Fruit fly (Drosophila melanogaster) whole organism, adult: ENCODE data around the gene Ttc19.
A peak's percentile ranks its signal among the peaks of the same experiment; 100 is the strongest.

ENCODE experiments used
- CG11617 ChIP-seq: fragments of 200-800 bp; sonication (Bioruptor generic); optimal IDR thresholded peaks from 2 replicates; lab custom pipeline; 2017; ENCODE audit warnings: mild to moderate bottlenecking, missing biosample characterization, missing genetic modification reagents, missing genetic modification characterization
- CG12768 ChIP-seq: fragments of 200-800 bp; sonication (Bioruptor generic); optimal IDR thresholded peaks from 2 replicates; lab custom pipeline; 2017; ENCODE audit warnings: missing biosample characterization, missing genetic modification characterization, mild to moderate bottlenecking, moderate library complexity, missing genetic modification reagents
- CG14711 ChIP-seq: fragments of 200-800 bp; sonication (Bioruptor generic); optimal IDR thresholded peaks from 2 replicates; lab custom pipeline; 2018; ENCODE audit warnings: missing biosample characterization, mild to moderate bottlenecking, missing genetic modification characterization, moderate library complexity
- CG1620 ChIP-seq: fragments of 200-800 bp; sonication (Bioruptor generic); optimal IDR thresholded peaks from 2 replicates; lab custom pipeline; 2016; ENCODE audit warnings: missing biosample characterization, missing genetic modification characterization
- CG33017 ChIP-seq: fragments of 200-800 bp; sonication (Bioruptor generic); optimal IDR thresholded peaks from 2 replicates; lab custom pipeline; 2018; ENCODE audit warnings: missing biosample characterization, mild to moderate bottlenecking, missing genetic modification characterization, moderate library complexity
- CG5204 ChIP-seq: fragments of 200-800 bp; sonication (Bioruptor generic); optimal IDR thresholded peaks from 2 replicates; lab custom pipeline; 2016; ENCODE audit warnings: missing biosample characterization, missing genetic modification characterization
- CG7045 ChIP-seq: fragments of 200-800 bp; sonication (Bioruptor generic); optimal IDR thresholded peaks from 2 replicates; lab custom pipeline; 2017; ENCODE audit warnings: missing biosample characterization, mild to moderate bottlenecking, missing genetic modification characterization
- CG7101 ChIP-seq: fragments of 200-800 bp; sonication (Bioruptor generic); optimal IDR thresholded peaks from 2 replicates; lab custom pipeline; 2018; ENCODE audit warnings: missing biosample characterization, mild to moderate bottlenecking, missing genetic modification characterization, moderate library complexity
- Clk ChIP-seq: fragments of 200-800 bp; sonication (Bioruptor generic); optimal IDR thresholded peaks from 2 replicates; lab custom pipeline; 2017; ENCODE audit warnings: missing biosample characterization, missing genetic modification characterization
- Crg-1 ChIP-seq: fragments of 200-800 bp; sonication (Bioruptor generic); optimal IDR thresholded peaks from 2 replicates; lab custom pipeline; 2016; ENCODE audit warnings: missing biosample characterization, missing genetic modification characterization
- Hr96 ChIP-seq: fragments of 200-800 bp; sonication (Bioruptor generic); optimal IDR thresholded peaks from 2 replicates; lab custom pipeline; 2016; ENCODE audit warnings: missing biosample characterization, missing genetic modification characterization
- Mnt ChIP-seq: fragments of 200-800 bp; sonication (Bioruptor generic); optimal IDR thresholded peaks from 2 replicates; lab custom pipeline; 2016; ENCODE audit warnings: missing biosample characterization, mild to moderate bottlenecking, missing genetic modification characterization
- bab1 ChIP-seq: fragments of 200-800 bp; sonication (Bioruptor generic); optimal IDR thresholded peaks from 3 replicates; lab custom pipeline; 2019; ENCODE audit warnings: missing biosample characterization, mild to moderate bottlenecking, missing genetic modification characterization, moderate library complexity
- cic ChIP-seq: fragments of 200-800 bp; sonication (Bioruptor generic); optimal IDR thresholded peaks from 2 replicates; lab custom pipeline; 2017; ENCODE audit warnings: missing biosample characterization, mild to moderate bottlenecking, missing genetic modification characterization, moderate library complexity
- cnc ChIP-seq, 2 experiments: fragments of >200 bp; optimal IDR thresholded peaks; 2 replicates each; lab custom pipeline; 2017
- kay ChIP-seq: fragments of 200-800 bp; sonication (Bioruptor generic); peaks from one replicate; lab custom pipeline; 2016; ENCODE audit warnings: missing biosample characterization, missing genetic modification characterization, borderline replicate concordance
- ovo ChIP-seq: fragments of 200-800 bp; sonication (Bioruptor generic); optimal IDR thresholded peaks from 2 replicates; lab custom pipeline; 2016; ENCODE audit warnings: missing biosample characterization, missing genetic modification characterization
- pad ChIP-seq: fragments of 200-800 bp; sonication (Bioruptor generic); optimal IDR thresholded peaks from 3 replicates; lab custom pipeline; 2017; ENCODE audit warnings: missing biosample characterization, missing genetic modification characterization, mild to moderate bottlenecking, moderate library complexity, missing genetic modification reagents
- tj ChIP-seq: fragments of 200-800 bp; sonication (Bioruptor generic); optimal IDR thresholded peaks from 3 replicates; lab custom pipeline; 2017; ENCODE audit warnings: missing biosample characterization, mild to moderate bottlenecking, missing genetic modification characterization, moderate library complexity
- toe ChIP-seq: fragments of 200-800 bp; sonication (Bioruptor generic); optimal IDR thresholded peaks from 2 replicates; lab custom pipeline; 2016; ENCODE audit warnings: missing biosample characterization, missing genetic modification characterization

Ttc19 gene

dm6 chr2L:19074099-19074828 lies 29.3 kb upstream of the Ttc19 start, which contains the start of gene CG17572:
Gene CG17572 (minus strand): TSS chr2L:19074149.
- TF ChIP-seq Clk (GFP tag; lab: Kevin White, UChicago) (no peak), cic (GFP tag; lab: Kevin White, UChicago) (no peak), toe (GFP tag; lab: Kevin White, UChicago) (no peak), CG7101 (tag; lab: Kevin White, UChicago) (no peak), ovo (GFP tag; lab: Kevin White, UChicago) (no peak)

dm6 chr2L:19071713-19072112 lies 26.8 kb upstream of the Ttc19 start:
- TF ChIP-seq CG5204 (GFP tag; lab: Kevin White, UChicago) (no peak), CG14711 (no peak), CG7045 (GFP tag; lab: Kevin White, UChicago) (no peak), cic (GFP tag; lab: Kevin White, UChicago) (no peak), cnc (optimal IDR thresholded peaks at IDR 0.05; lab: Kevin White, UChicago) (no peak), pad (no peak), Hr96 (GFP tag; lab: Kevin White, UChicago) (no peak), toe (GFP tag; lab: Kevin White, UChicago) (no peak), CG1620 (GFP tag; lab: Kevin White, UChicago) (no peak), CG11617 (GFP tag; lab: Kevin White, UChicago) (no peak), bab1 (GFP tag; lab: Kevin White, UChicago) (no peak), CG7101 (tag; lab: Kevin White, UChicago) (no peak), tj (GFP tag; lab: Kevin White, UChicago) (no peak), kay (no peak), ovo (GFP tag; lab: Kevin White, UChicago) (no peak), Clk (GFP tag; lab: Kevin White, UChicago) (no peak), CG12768 (GFP tag; lab: Kevin White, UChicago) (no peak), CG33017 (no peak), Mnt (GFP tag; lab: Kevin White, UChicago) (no peak)

dm6 chr2L:19069548-19070145 lies 24.7 kb upstream of the Ttc19 start, which contains the start of gene CG10702:
Gene CG10702 (minus strand): TSS chr2L:19069851.
- TF ChIP-seq CG12768 (GFP tag; lab: Kevin White, UChicago): no peak
- TF ChIP-seq Clk (GFP tag; lab: Kevin White, UChicago): no peak
- TF ChIP-seq cnc (optimal IDR thresholded peaks at IDR 0.05; lab: Kevin White, UChicago): no peak
- no peak for TF ChIP-seq toe (GFP tag; lab: Kevin White, UChicago)
- no peak for TF ChIP-seq Hr96 (GFP tag; lab: Kevin White, UChicago)
- no peak for TF ChIP-seq CG11617 (GFP tag; lab: Kevin White, UChicago)
- no peak for TF ChIP-seq CG7101 (tag; lab: Kevin White, UChicago)
- no peak for TF ChIP-seq CG1620 (GFP tag; lab: Kevin White, UChicago)
- no peak for TF ChIP-seq CG33017
- no peak for TF ChIP-seq kay
- no peak for TF ChIP-seq bab1 (GFP tag; lab: Kevin White, UChicago)
- no peak for TF ChIP-seq ovo (GFP tag; lab: Kevin White, UChicago)
- no peak for TF ChIP-seq tj (GFP tag; lab: Kevin White, UChicago)
- no peak for TF ChIP-seq CG5204 (GFP tag; lab: Kevin White, UChicago)
- TF ChIP-seq CG7045 (GFP tag; lab: Kevin White, UChicago): no peak
- no peak for TF ChIP-seq Mnt (GFP tag; lab: Kevin White, UChicago)
- no peak for TF ChIP-seq pad
- TF ChIP-seq CG14711: no peak
- TF ChIP-seq Crg-1 (GFP tag; lab: Kevin White, UChicago): no peak

- TF ChIP-seq Mnt (GFP tag; lab: Kevin White, UChicago) (no peak), pad (peak; percentile 32), Hr96 (GFP tag; lab: Kevin White, UChicago) (no peak), bab1 (GFP tag; lab: Kevin White, UChicago) (no peak), CG7101 (tag; lab: Kevin White, UChicago) (no peak), cic (GFP tag; lab: Kevin White, UChicago) (no peak), CG1620 (GFP tag; lab: Kevin White, UChicago) (no peak), toe (GFP tag; lab: Kevin White, UChicago) (no peak)
These were observed 23.4 kb upstream of the Ttc19 start for dm6 chr2L:19068393-19068792.

- TF ChIP-seq toe (GFP tag; lab: Kevin White, UChicago) (no peak), CG12768 (GFP tag; lab: Kevin White, UChicago) (no peak), CG7045 (GFP tag; lab: Kevin White, UChicago) (no peak), cnc (optimal IDR thresholded peaks at IDR 0.05; lab: Kevin White, UChicago) (no peak), bab1 (GFP tag; lab: Kevin White, UChicago) (no peak), CG11617 (GFP tag; lab: Kevin White, UChicago) (no peak), Clk (GFP tag; lab: Kevin White, UChicago) (no peak), CG7101 (tag; lab: Kevin White, UChicago) (no peak), ovo (GFP tag; lab: Kevin White, UChicago) (no peak), CG33017 (no peak), pad (no peak), cic (GFP tag; lab: Kevin White, UChicago) (no peak), CG5204 (GFP tag; lab: Kevin White, UChicago) (no peak), CG1620 (GFP tag; lab: Kevin White, UChicago) (no peak), Mnt (GFP tag; lab: Kevin White, UChicago) (no peak), CG14711 (no peak)
These were observed 19.8 kb upstream of the Ttc19 start, which contains the start of gene CG17343 for dm6 chr2L:19064706-19065105. Gene CG17343 (plus strand): TSS chr2L:19064929.
